Fruit fly (Drosophila melanogaster) whole organism, embryonic: ENCODE measurements around the gene Bug22.

Experiments used
- Atf6 ChIP-seq: fragments of 200-800 bp; sonication (Bioruptor generic); IDR thresholded peaks from 2 replicates; pipeline ENCODE4 v1.3.6; 2022; ENCODE audit warnings: missing biosample characterization, missing genetic modification characterization
- B-H1 ChIP-seq: fragments of 200-800 bp; sonication (Bioruptor generic); IDR thresholded peaks from 3 replicates; pipeline ENCODE4 v1.3.6; 2022; ENCODE audit warnings: missing biosample characterization, missing genetic modification characterization
- Bgb ChIP-seq: fragments of 200-800 bp; sonication (Bioruptor generic); IDR thresholded peaks from 2 replicates; pipeline ENCODE4 v1.3.6; 2022; ENCODE audit warnings: missing biosample characterization, missing genetic modification characterization; ENCODE audit not compliant: partially characterized antibody
- CG10209 ChIP-seq: fragments of 200-800 bp; sonication (Bioruptor generic); optimal IDR thresholded peaks from 3 replicates; lab custom pipeline; 2017; ENCODE audit warnings: missing biosample characterization, mild to moderate bottlenecking, missing genetic modification characterization, missing genetic modification reagents
- CG11093 ChIP-seq: fragments of 200-800 bp; sonication (Bioruptor generic); IDR thresholded peaks from 3 replicates; pipeline ENCODE4 v1.3.6; 2022; ENCODE audit warnings: missing biosample characterization, missing genetic modification characterization
- CG11398 ChIP-seq: fragments of 200-800 bp; sonication (Bioruptor generic); optimal IDR thresholded peaks from 2 replicates; lab custom pipeline; 2016; ENCODE audit warnings: missing biosample characterization, missing genetic modification characterization
- CG11560 ChIP-seq: fragments of 200-800 bp; sonication (Bioruptor generic); IDR thresholded peaks from 3 replicates; pipeline ENCODE4 v1.3.6; 2022; ENCODE audit warnings: missing biosample characterization, missing genetic modification characterization
- CG12071 ChIP-seq: fragments of 200-800 bp; sonication (Bioruptor generic); optimal IDR thresholded peaks from 3 replicates; lab custom pipeline; 2018; ENCODE audit warnings: missing biosample characterization, mild to moderate bottlenecking, missing genetic modification characterization
- CG12155 ChIP-seq: fragments of 200-800 bp; sonication (Bioruptor generic); optimal IDR thresholded peaks from 3 replicates; lab custom pipeline; 2016; ENCODE audit warnings: missing biosample characterization, missing genetic modification characterization
- CG13624 ChIP-seq: fragments of 200-800 bp; sonication (Bioruptor generic); optimal IDR thresholded peaks from 2 replicates; lab custom pipeline; 2016; ENCODE audit warnings: missing biosample characterization, missing genetic modification characterization
- CG14965 ChIP-seq: fragments of 200-800 bp; sonication (Bioruptor generic); optimal IDR thresholded peaks from 2 replicates; lab custom pipeline; 2016; ENCODE audit warnings: missing biosample characterization, missing genetic modification characterization, borderline replicate concordance
- CG17568 ChIP-seq: fragments of 200-800 bp; sonication (Bioruptor generic); optimal IDR thresholded peaks from 2 replicates; lab custom pipeline; 2018; ENCODE audit warnings: missing biosample characterization, mild to moderate bottlenecking, missing genetic modification characterization, moderate library complexity
- CG31365 ChIP-seq: fragments of 200-800 bp; sonication (Bioruptor generic); optimal IDR thresholded peaks from 2 replicates; lab custom pipeline; 2018; ENCODE audit warnings: missing biosample characterization, mild to moderate bottlenecking, missing genetic modification characterization
- CG31388 ChIP-seq: fragments of 200-800 bp; sonication (Bioruptor generic); optimal IDR thresholded peaks from 2 replicates; lab custom pipeline; 2016; ENCODE audit warnings: missing biosample characterization, missing genetic modification characterization
- CG34422 ChIP-seq: fragments of 200-800 bp; sonication (Bioruptor generic); IDR thresholded peaks from 3 replicates; pipeline ENCODE4 v1.3.6; 2022; ENCODE audit warnings: missing biosample characterization, missing genetic modification characterization
- CG3838 ChIP-seq: fragments of 200-800 bp; sonication (Bioruptor generic); optimal IDR thresholded peaks from 3 replicates; lab custom pipeline; 2016; ENCODE audit warnings: missing biosample characterization, missing genetic modification characterization
- CG4424 ChIP-seq: fragments of 200-800 bp; sonication (Bioruptor generic); optimal IDR thresholded peaks from 3 replicates; lab custom pipeline; 2016; ENCODE audit warnings: missing biosample characterization, missing genetic modification characterization
- CG5180 ChIP-seq: fragments of 200-800 bp; sonication (Bioruptor generic); optimal IDR thresholded peaks from 3 replicates; lab custom pipeline; 2017; ENCODE audit warnings: missing biosample characterization, missing genetic modification characterization, mild to moderate bottlenecking, moderate library complexity, missing genetic modification reagents
- CG6272 ChIP-seq: fragments of 200-800 bp; sonication (Bioruptor generic); IDR thresholded peaks from 2 replicates; pipeline ENCODE4 v1.3.6; 2022; ENCODE audit warnings: missing biosample characterization, missing genetic modification characterization
- CG6689 ChIP-seq: fragments of 200-800 bp; sonication (Bioruptor generic); IDR thresholded peaks from 2 replicates; pipeline ENCODE4 v1.3.6; 2022; ENCODE audit warnings: missing biosample characterization, missing genetic modification characterization
- CG8281 ChIP-seq: fragments of 200-800 bp; sonication (Bioruptor generic); optimal IDR thresholded peaks from 2 replicates; lab custom pipeline; 2018; ENCODE audit warnings: missing biosample characterization, mild to moderate bottlenecking, missing genetic modification characterization, moderate library complexity
- CG9797 ChIP-seq: fragments of 200-800 bp; sonication (Bioruptor generic); optimal IDR thresholded peaks from 3 replicates; lab custom pipeline; 2018; ENCODE audit warnings: missing biosample characterization, mild to moderate bottlenecking, missing genetic modification characterization
- CkIIα-i1 ChIP-seq: fragments of 200-800 bp; sonication (Bioruptor generic); IDR thresholded peaks from 2 replicates; pipeline ENCODE4 v1.3.6; 2022; ENCODE audit warnings: missing biosample characterization, missing genetic modification characterization
- HmgD ChIP-seq: fragments of 200-800 bp; sonication (Bioruptor generic); optimal IDR thresholded peaks from 3 replicates; lab custom pipeline; 2016; ENCODE audit warnings: missing biosample characterization, missing genetic modification characterization
- Kr ChIP-seq: fragments of 200-800 bp; sonication (Bioruptor generic); optimal IDR thresholded peaks from 2 replicates; lab custom pipeline; 2017; ENCODE audit warnings: missing biosample characterization, mild to moderate bottlenecking, missing genetic modification characterization
- MBD-R2 ChIP-seq: fragments of 200-800 bp; sonication (Bioruptor generic); IDR thresholded peaks from 2 replicates; pipeline ENCODE4 v1.3.6; 2022; ENCODE audit warnings: missing biosample characterization, missing genetic modification characterization
- Mes4 ChIP-seq: fragments of 200-800 bp; sonication (Bioruptor generic); optimal IDR thresholded peaks from 2 replicates; lab custom pipeline; 2016; ENCODE audit warnings: missing biosample characterization, missing genetic modification characterization
- Sry-β ChIP-seq: fragments of 200-800 bp; sonication (Bioruptor generic); optimal IDR thresholded peaks from 2 replicates; lab custom pipeline; 2018; ENCODE audit warnings: missing biosample characterization, mild to moderate bottlenecking, missing genetic modification characterization, moderate library complexity
- Vsx1 ChIP-seq: fragments of 200-800 bp; sonication (Bioruptor generic); optimal IDR thresholded peaks from 2 replicates; lab custom pipeline; 2017; ENCODE audit warnings: missing biosample characterization, mild to moderate bottlenecking, missing genetic modification characterization, missing genetic modification reagents
- Xrp1 ChIP-seq: fragments of 200-800 bp; sonication (Bioruptor generic); IDR thresholded peaks from 2 replicates; pipeline ENCODE4 v1.3.6; 2022; ENCODE audit warnings: missing biosample characterization, missing genetic modification characterization
- YL-1 ChIP-seq: fragments of 200-800 bp; sonication (Bioruptor generic); optimal IDR thresholded peaks from 3 replicates; lab custom pipeline; 2017; ENCODE audit warnings: missing biosample characterization, mild to moderate bottlenecking, missing genetic modification characterization
- ato ChIP-seq: fragments of 200-800 bp; sonication (Bioruptor generic); IDR thresholded peaks from 2 replicates; pipeline ENCODE4 v1.3.6; 2022; ENCODE audit warnings: missing biosample characterization, missing genetic modification characterization; ENCODE audit not compliant: partially characterized antibody
- bcd ChIP-seq: fragments of 200-800 bp; sonication (Bioruptor generic); optimal IDR thresholded peaks from 2 replicates; lab custom pipeline; 2017; ENCODE audit warnings: missing biosample characterization, mild to moderate bottlenecking, missing genetic modification characterization
- bowl ChIP-seq: fragments of 200-800 bp; sonication (Bioruptor generic); IDR thresholded peaks from 2 replicates; pipeline ENCODE4 v1.3.6; 2022; ENCODE audit warnings: missing biosample characterization, missing genetic modification characterization
- chm ChIP-seq: fragments of 200-800 bp; sonication (Bioruptor generic); IDR thresholded peaks from 2 replicates; pipeline ENCODE4 v1.3.6; 2022; ENCODE audit warnings: missing biosample characterization, missing genetic modification characterization
- ewg ChIP-seq: fragments of 200-800 bp; sonication (Bioruptor generic); optimal IDR thresholded peaks from 3 replicates; lab custom pipeline; 2017; ENCODE audit warnings: mild to moderate bottlenecking, missing biosample characterization, missing genetic modification reagents, missing genetic modification characterization
- exex ChIP-seq: fragments of 200-800 bp; sonication (Bioruptor generic); optimal IDR thresholded peaks from 4 replicates; lab custom pipeline; 2018; ENCODE audit warnings: missing biosample characterization, mild to moderate bottlenecking, missing genetic modification characterization, moderate library complexity
- fd102C ChIP-seq: fragments of 200-800 bp; sonication (Bioruptor generic); optimal IDR thresholded peaks from 2 replicates; lab custom pipeline; 2018; ENCODE audit warnings: missing biosample characterization, mild to moderate bottlenecking, missing genetic modification characterization, moderate library complexity
- fd3F ChIP-seq: fragments of 200-800 bp; sonication (Bioruptor generic); optimal IDR thresholded peaks from 2 replicates; lab custom pipeline; 2018; ENCODE audit warnings: missing biosample characterization, mild to moderate bottlenecking, missing genetic modification characterization, moderate library complexity
- fu2 ChIP-seq: fragments of 200-800 bp; sonication (Bioruptor generic); optimal IDR thresholded peaks from 2 replicates; lab custom pipeline; 2016; ENCODE audit warnings: missing biosample characterization, missing genetic modification characterization
- jigr1 ChIP-seq: fragments of 200-800 bp; sonication (Bioruptor generic); IDR thresholded peaks from 3 replicates; pipeline ENCODE4 v1.3.6; 2022; ENCODE audit warnings: missing biosample characterization, missing genetic modification characterization
- luna ChIP-seq: fragments of 200-800 bp; sonication (Bioruptor generic); optimal IDR thresholded peaks from 2 replicates; lab custom pipeline; 2016; ENCODE audit warnings: missing biosample characterization, missing genetic modification characterization
- mirr ChIP-seq: fragments of 200-800 bp; sonication (Bioruptor generic); optimal IDR thresholded peaks from 3 replicates; lab custom pipeline; 2018; ENCODE audit warnings: missing biosample characterization, mild to moderate bottlenecking, missing genetic modification characterization
- otp ChIP-seq: fragments of 200-800 bp; sonication (Bioruptor generic); IDR thresholded peaks from 3 replicates; pipeline ENCODE4, ENCODE4 v1.3.6; 2022; ENCODE audit warnings: missing biosample characterization, missing genetic modification characterization
- sens-2 ChIP-seq: fragments of 200-800 bp; sonication (Bioruptor generic); IDR thresholded peaks from 2 replicates; pipeline ENCODE4 v1.3.6; 2022; ENCODE audit warnings: missing biosample characterization, missing genetic modification characterization
- sug ChIP-seq: fragments of 200-800 bp; optimal IDR thresholded peaks from 2 replicates; lab custom pipeline; 2019; ENCODE audit warnings: missing biosample characterization, mild to moderate bottlenecking, missing genetic modification characterization, moderate library complexity
- trh ChIP-seq: fragments of 200-800 bp; sonication (Bioruptor generic); optimal IDR thresholded peaks from 2 replicates; lab custom pipeline; 2016; ENCODE audit warnings: missing biosample characterization, missing genetic modification characterization
- unpg ChIP-seq: fragments of 200-800 bp; sonication (Bioruptor generic); optimal IDR thresholded peaks from 3 replicates; lab custom pipeline; 2018; ENCODE audit warnings: missing biosample characterization, mild to moderate bottlenecking, missing genetic modification characterization, moderate library complexity
- wor ChIP-seq: fragments of 200-800 bp; sonication (Bioruptor generic); IDR thresholded peaks from 2 replicates; pipeline ENCODE4 v1.3.6; 2022; ENCODE audit warnings: missing biosample characterization, missing genetic modification characterization

Gene Bug22

dm6 chr2L:10387869-10388726, 42.6 kb downstream of the Bug22 start, which contains the start of gene da:
TSS of gene da (plus strand) at chr2L:10388105.
- TF ChIP-seq CG11398 (GFP tag; lab: Kevin White, UChicago) = no peak
- no peak for TF ChIP-seq Vsx1 (GFP tag; lab: Kevin White, UChicago)
- TF ChIP-seq Kr (GFP tag; lab: Kevin White, UChicago) = no peak
- peak; percentile 30 for TF ChIP-seq Mes4 (GFP tag; lab: Kevin White, UChicago)
- peak; percentile 24 for TF ChIP-seq CG17568 (GFP tag; lab: Kevin White, UChicago)
- no peak for TF ChIP-seq CG14965 (GFP tag; lab: Kevin White, UChicago)
- no peak for TF ChIP-seq CG11560
- no peak for TF ChIP-seq trh (GFP tag; lab: Kevin White, UChicago)
- TF ChIP-seq fu2 (GFP tag; lab: Kevin White, UChicago) = peak; percentile 32
- TF ChIP-seq chm (GFP tag; lab: Robert Waterston, UW) = peak; percentile 55
- TF ChIP-seq CG8281 = no peak
- no peak for TF ChIP-seq sens-2 (GFP tag; lab: Robert Waterston, UW)
- TF ChIP-seq CG5180 (GFP tag; lab: Kevin White, UChicago) = no peak
- peak; percentile 49; the same call in 1 of the 2 replicates for TF ChIP-seq Bgb (GFP tag; lab: Robert Waterston, UW)
- TF ChIP-seq CG31388 (GFP tag; lab: Kevin White, UChicago) = peak; percentile 7
- TF ChIP-seq unpg (GFP tag; lab: Kevin White, UChicago) = peak; percentile 52
- no peak for TF ChIP-seq luna (GFP tag; lab: Kevin White, UChicago)
- TF ChIP-seq MBD-R2 = peak; percentile 61
- TF ChIP-seq CG6272 (GFP tag; lab: Robert Waterston, UW) = peak; percentile 50; the same call in 1 of the 2 replicates
- peak; percentile 17; the same call in 1 of the 2 replicates for TF ChIP-seq ato (GFP tag; lab: Robert Waterston, UW)
- peak; percentile 58 for TF ChIP-seq CG9797 (GFP tag; lab: Kevin White, UChicago)
- TF ChIP-seq mirr (GFP tag; lab: Kevin White, UChicago) = no peak
- no peak for TF ChIP-seq CG11093 (GFP tag; lab: Robert Waterston, UW)
- TF ChIP-seq fd3F (GFP tag; lab: Kevin White, UChicago) = peak; percentile 35
- no peak for TF ChIP-seq jigr1 (GFP tag; lab: Robert Waterston, UW)
- no peak for TF ChIP-seq bowl
- peak; percentile 55 for TF ChIP-seq CG4424 (GFP tag; lab: Kevin White, UChicago)
- peak; percentile 64 for TF ChIP-seq CG6689 (GFP tag; lab: Robert Waterston, UW)
- TF ChIP-seq exex (tag; lab: Kevin White, UChicago) = no peak
- no peak for TF ChIP-seq fd102C (GFP tag; lab: Kevin White, UChicago)
- TF ChIP-seq CG3838 (GFP tag; lab: Kevin White, UChicago) = no peak
- TF ChIP-seq Xrp1 (GFP tag; lab: Robert Waterston, UW) = peak; percentile 63
- peak; percentile 52 for TF ChIP-seq CG10209 (GFP tag; lab: Kevin White, UChicago)
- TF ChIP-seq CG12155 (GFP tag; lab: Kevin White, UChicago) = peak; percentile 50
- TF ChIP-seq sug = peak; percentile 75
- no peak for TF ChIP-seq wor
- TF ChIP-seq Atf6 = peak; percentile 63
- no peak; the same call in 2 of the 3 replicates for TF ChIP-seq otp
- TF ChIP-seq CG34422 (GFP tag; lab: Robert Waterston, UW) = peak; percentile 57; the same call in 2 of the 3 replicates
- TF ChIP-seq Sry-β (GFP tag; lab: Kevin White, UChicago) = no peak
- no peak for TF ChIP-seq CG31365
- TF ChIP-seq bcd (GFP tag; lab: Kevin White, UChicago) = peak; percentile 58
- no peak for TF ChIP-seq CG12071
- TF ChIP-seq ewg (GFP tag; lab: Kevin White, UChicago) = no peak
- peak; percentile 15; the same call in 1 of the 3 replicates for TF ChIP-seq B-H1 (GFP tag; lab: Robert Waterston, UW)
- peak; percentile 63 for TF ChIP-seq CG13624 (GFP tag; lab: Kevin White, UChicago)
- peak; percentile 89 for TF ChIP-seq YL-1 (GFP tag; lab: Kevin White, UChicago)
- no peak for TF ChIP-seq CkIIα-i1 (GFP tag; lab: Robert Waterston, UW)
- TF ChIP-seq HmgD (GFP tag; lab: Kevin White, UChicago) = peak; percentile 53
